Worm (Caenorhabditis elegans) whole organism, mixed stage, embryonic: Measurements from ENCODE around the gene C33A12.3.
A peak's percentile ranks its signal among the peaks of the same experiment; 100 is the strongest.

Experiments
- blmp-1 ChIP-seq: fragments of 150-350 bp; optimal IDR thresholded peaks from 2 replicates; lab custom pipeline; 2014; ENCODE audit warnings: missing biosample characterization, missing genetic modification characterization
- ceh-83 ChIP-seq: fragments of 200-800 bp; sonication (Bioruptor generic); optimal IDR thresholded peaks from 2 replicates; lab custom pipeline; 2018; ENCODE audit warnings: mild to moderate bottlenecking, missing genetic modification characterization, missing compliant biosample characterization
- drap-1 ChIP-seq: fragments of 200-800 bp; sonication (Bioruptor generic); optimal IDR thresholded peaks from 3 replicates; lab custom pipeline; 2018; ENCODE audit warnings: mild to moderate bottlenecking, missing genetic modification characterization, missing compliant biosample characterization
- elt-3 ChIP-seq: fragments of 150-350 bp; optimal IDR thresholded peaks from 2 replicates; lab custom pipeline; 2014; ENCODE audit warnings: missing biosample characterization, missing genetic modification characterization
- lsy-2 ChIP-seq: fragments of 150-350 bp; optimal IDR thresholded peaks from 2 replicates; lab custom pipeline; 2014; ENCODE audit warnings: missing biosample characterization, missing genetic modification characterization
- mep-1 ChIP-seq: fragments of 150-350 bp; optimal IDR thresholded peaks from 2 replicates; lab custom pipeline; 2017; ENCODE audit warnings: missing biosample characterization, missing genetic modification reagents, missing genetic modification characterization, inconsistent platforms
- nhr-12 ChIP-seq: fragments of 150-350 bp; optimal IDR thresholded peaks from 2 replicates; lab custom pipeline; 2014; ENCODE audit warnings: missing biosample characterization, missing genetic modification characterization
- nhr-28 ChIP-seq: fragments of 150-350 bp; optimal IDR thresholded peaks from 2 replicates; lab custom pipeline; 2014; ENCODE audit warnings: missing biosample characterization, missing genetic modification characterization
- nhr-76 ChIP-seq: sonication (generic microtip); optimal IDR thresholded peaks from 2 replicates; lab custom pipeline; 2017; ENCODE audit warnings: missing biosample characterization, missing genetic modification characterization
- unc-39 ChIP-seq: fragments of 150-350 bp; optimal IDR thresholded peaks from 2 replicates; lab custom pipeline; 2014; ENCODE audit warnings: missing biosample characterization, missing genetic modification characterization
- unc-62 ChIP-seq: fragments of 150-350 bp; optimal IDR thresholded peaks from 2 replicates; lab custom pipeline; 2014; ENCODE audit warnings: missing biosample characterization, missing genetic modification reagents, missing genetic modification characterization

- peak; percentile 52 for TF ChIP-seq lsy-2 (tag; lab: Kevin White, UChicago)
- no peak for TF ChIP-seq nhr-76 (tag; lab: Kevin White, UChicago)
- TF ChIP-seq elt-3, result no peak
- no peak for TF ChIP-seq drap-1 (GFP tag; lab: Kevin White, UChicago)
- TF ChIP-seq ceh-83 (GFP tag; lab: Kevin White, UChicago), result no peak
- TF ChIP-seq unc-62 (GFP tag; lab: Kevin White, UChicago), result no peak
- no peak for TF ChIP-seq mep-1
- TF ChIP-seq nhr-12 (tag; lab: Kevin White, UChicago), result no peak
- no peak for TF ChIP-seq nhr-28 (tag; lab: Kevin White, UChicago)
- TF ChIP-seq blmp-1 (tag; lab: Kevin White, UChicago), result no peak
- TF ChIP-seq unc-39, result no peak
Observed at ce11 chrIV:9524849-9525460, 12.2 kb upstream of the C33A12.3 start, which contains the start of gene ndua-5.
